Fruit fly (Drosophila melanogaster) ovary, adult (tissue): ENCODE measurements around the gene Ptip.

Experiments used
- CG17801 ChIP-seq: fragments of 200-800 bp; optimal IDR thresholded peaks from 2 replicates; lab custom pipeline; 2019; ENCODE audit warnings: missing biosample characterization, mild to moderate bottlenecking, missing genetic modification characterization, moderate library complexity; ENCODE audit not compliant: partially characterized antibody

The Ptip gene

DNA sequence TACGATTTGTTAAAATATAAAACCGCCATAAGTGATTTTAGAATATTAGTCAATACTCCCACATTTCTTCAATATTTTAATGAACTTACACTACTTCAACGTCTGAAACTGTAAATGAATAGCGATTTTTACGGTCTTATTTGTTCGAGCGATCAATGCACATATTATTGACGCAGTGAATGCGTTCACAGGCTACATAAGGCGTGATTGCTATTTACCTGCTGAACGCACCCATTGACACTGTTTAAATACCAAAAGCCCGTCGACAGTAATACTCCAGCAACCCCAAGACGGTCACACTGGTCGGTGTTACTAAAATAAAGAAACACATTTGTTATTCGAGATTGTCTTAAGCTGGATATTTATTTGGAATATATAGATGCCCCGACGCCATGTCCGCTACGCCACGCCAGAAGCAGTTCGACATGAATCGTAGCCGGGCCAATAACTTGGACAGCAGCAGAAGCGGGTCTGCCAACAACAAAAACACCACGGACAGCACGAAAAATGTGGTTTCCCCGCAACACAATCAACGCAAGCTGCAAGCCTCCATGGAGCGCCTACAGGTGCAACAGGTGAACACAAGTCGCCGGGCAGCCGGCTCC, 22.1 kb upstream of the Ptip start, which contains the start of gene CG6833:
Gene CG6833 (plus strand): TSS at position 263 of the 605 bp plus-strand sequence.
- TF ChIP-seq CG17801 (GFP tag; lab: Kevin White, UChicago) = no peak

DNA sequence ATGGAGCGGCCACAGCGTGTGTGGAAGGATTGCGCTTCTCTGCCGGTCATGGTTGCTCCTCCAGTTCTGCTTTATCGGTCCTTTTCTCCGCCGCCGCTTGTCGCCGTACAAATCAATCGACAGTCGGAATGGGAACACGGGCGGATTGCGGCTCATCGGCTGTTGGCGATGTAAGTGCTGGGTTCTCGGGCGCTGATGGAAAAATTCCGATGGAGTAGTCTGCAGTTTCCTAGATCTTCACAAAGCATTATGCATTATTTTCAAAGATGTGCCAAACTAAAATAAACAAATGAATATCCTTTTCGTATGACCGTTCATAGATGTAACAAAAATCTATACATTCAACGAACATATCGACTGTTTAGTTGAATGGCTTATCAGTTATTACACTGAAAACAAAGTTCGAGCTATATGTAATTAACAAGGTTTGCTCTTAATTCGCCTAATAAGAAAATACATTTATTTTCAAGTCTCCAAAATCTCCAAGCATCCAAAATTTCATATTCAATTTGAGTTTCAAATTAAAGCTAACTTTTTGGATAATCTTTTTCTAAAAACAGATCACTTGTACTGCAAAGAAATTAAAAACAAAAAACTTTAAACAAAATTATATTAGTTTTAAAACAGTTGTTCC, 20.8 kb upstream of the Ptip start, which contains the start of gene Neurl4:
Gene Neurl4 (minus strand): TSS at position 273 of the 634 bp plus-strand sequence.
- no peak for TF ChIP-seq CG17801 (GFP tag; lab: Kevin White, UChicago)

DNA sequence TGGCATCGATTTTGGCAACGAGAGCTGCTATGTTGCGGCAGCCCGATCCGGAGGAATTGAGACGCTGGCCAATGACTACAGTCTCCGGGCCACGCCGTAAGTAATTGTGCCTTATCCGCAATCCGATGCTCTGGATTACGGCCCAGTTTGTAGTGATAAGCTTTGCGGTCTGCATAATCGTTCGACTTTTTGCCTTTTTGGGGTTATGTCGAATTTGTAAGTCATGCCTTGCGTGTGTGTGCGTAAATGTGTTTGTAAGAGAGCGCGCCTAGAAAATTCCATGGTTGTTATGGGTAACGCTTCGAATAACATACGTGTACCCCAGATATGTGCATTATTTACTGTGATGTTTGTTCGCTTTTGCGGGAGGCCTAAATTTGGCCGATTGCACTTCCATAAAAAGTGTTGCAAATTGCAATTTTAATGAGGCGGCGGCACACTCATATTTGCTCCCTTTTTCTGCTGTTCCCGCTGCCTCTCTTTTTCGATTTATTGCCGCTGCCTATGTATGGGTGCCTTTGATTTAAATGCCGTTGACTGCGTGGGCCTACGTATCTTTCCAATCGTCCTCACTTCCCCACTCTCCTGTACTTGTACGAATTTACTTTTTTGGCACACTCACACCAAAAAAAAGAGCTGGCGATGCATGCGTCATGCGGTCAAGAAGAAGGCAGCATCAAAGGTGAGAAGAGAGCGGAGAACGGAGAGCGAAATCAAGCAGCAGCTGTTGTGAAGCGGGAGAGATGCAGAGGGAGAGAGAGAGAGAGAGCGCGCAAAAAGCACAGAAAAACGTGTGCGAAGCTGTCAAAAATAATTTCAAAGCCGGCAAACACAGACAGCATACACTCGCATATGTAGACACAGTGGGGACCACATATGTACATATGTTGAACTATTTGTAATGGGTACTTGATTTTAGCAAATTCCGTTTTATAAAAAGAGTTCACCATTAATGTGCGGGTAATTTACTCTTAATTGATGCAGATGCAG, 9.0 kb upstream of the Ptip start:
- no peak for TF ChIP-seq CG17801 (GFP tag; lab: Kevin White, UChicago)

DNA sequence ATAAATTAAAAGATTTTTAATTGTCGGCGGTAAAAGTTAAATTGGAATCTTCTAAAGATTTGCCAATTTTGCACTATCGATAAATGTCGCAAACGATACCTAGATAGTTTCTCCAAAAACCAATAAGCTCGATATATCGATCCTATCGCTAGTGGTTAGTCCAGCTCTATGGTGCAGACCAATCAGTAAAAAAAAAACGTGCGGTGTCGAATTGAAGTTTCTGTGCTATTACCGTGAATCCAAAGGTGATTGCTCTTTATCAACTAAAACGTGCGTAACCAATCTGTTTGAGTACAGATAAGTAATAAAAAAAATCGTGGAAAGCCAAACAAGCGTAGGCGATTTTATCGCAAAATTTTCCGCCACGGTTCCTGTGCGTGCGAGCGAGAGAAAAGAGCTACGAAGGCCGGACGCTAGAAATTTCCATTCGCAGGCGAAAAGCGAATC, 8.0 kb upstream of the Ptip start, which contains the start of gene Hsp110:
Gene Hsp110 (plus strand): TSS at position 153 of the 447 bp plus-strand sequence.
- peak; percentile 66 for TF ChIP-seq CG17801 (GFP tag; lab: Kevin White, UChicago)

DNA sequence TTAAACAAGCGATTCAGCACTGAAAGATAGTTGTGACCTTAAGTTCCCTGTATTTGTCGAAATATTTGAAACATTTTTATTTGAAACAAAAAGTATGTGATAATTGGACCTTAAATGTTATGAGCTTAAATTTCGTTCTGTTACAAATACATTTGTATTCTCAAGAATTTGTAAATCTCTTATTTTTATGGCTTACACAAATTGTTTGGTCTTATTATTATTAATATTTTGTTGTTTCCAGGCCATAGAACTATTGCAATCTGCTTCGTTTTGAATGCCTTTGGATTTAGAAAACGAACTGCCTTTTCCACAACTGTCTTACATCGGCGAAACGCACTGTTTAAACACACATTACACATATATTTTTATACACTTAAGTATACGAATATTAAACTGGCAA, 5.6 kb upstream of the Ptip start, which contains the start of gene CG6661:
Gene CG6661 (plus strand): TSS at position 301 of the 400 bp plus-strand sequence.
- no peak for TF ChIP-seq CG17801 (GFP tag; lab: Kevin White, UChicago)

DNA sequence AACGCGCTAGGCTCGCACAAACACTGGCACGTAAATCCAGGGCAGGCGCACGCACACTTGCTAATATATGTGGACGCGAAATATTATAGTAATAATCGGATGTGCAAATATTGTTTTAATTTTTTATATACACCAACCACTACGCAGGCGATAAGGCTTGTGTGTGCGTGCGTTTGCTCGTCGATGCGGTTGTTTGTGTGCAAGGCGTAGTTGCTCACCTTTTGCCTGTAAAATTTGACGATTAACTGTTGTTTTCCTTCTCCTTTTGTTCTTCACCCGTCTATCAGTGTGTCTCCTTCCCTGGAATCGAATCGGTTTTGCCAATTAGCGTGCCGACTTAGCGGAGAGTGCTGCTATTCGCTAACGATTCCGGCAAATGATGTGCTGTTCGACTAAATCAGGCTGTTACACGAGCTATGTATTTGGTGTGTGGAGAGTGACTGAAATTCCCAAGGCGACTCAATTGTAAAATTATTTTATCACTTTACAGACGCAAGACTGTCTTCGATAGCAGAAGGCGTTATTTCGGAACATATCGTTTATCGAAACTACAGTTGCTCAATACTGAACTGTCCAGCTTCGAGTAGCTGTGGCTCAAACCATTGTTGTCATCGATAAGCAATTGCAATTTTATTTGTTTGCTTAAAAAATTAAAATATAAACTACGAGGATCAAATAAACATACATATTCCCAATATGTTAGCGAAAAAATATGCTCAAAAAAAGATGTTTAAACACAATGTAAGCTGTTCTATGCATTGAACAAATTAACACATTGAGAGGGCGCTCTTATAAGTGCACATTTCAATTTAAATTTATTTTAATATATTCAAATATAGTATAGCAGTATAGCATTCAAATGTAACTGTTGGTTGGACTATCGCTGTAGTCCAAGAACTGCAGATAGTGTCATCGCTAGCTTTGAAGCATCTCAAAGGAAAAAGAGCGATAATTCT, 2.5 kb upstream of the Ptip start, which contains the start of the genes CG6650 and endos:
Gene CG6650 (plus strand): TSS at position 280 of the 956 bp plus-strand sequence.
Gene endos (minus strand): TSS at position 536 of the 956 bp plus-strand sequence.
- TF ChIP-seq CG17801 (GFP tag; lab: Kevin White, UChicago) = peak; percentile 3

DNA sequence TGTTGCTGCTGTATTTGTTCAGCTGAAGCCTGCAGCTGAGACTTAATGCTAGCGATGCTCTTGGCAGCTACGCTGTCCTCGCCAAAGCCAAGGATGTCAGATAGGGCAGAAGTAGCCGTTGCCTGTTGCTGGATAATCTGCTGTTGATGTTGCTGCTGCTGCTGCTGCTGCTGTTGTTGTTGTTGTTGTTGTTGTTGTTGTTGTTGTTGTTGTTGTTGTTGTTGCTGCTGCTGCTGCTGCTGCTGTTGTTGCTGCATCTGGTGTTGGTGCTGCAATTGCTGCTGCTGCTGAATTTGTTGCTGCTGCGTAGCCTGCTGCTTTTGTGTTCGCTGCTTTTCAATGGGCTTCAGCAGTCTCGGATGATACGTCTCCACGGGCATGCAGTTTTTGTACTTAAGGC, 1.4 kb downstream of the Ptip start:
- TF ChIP-seq CG17801 (GFP tag; lab: Kevin White, UChicago) = no peak

DNA sequence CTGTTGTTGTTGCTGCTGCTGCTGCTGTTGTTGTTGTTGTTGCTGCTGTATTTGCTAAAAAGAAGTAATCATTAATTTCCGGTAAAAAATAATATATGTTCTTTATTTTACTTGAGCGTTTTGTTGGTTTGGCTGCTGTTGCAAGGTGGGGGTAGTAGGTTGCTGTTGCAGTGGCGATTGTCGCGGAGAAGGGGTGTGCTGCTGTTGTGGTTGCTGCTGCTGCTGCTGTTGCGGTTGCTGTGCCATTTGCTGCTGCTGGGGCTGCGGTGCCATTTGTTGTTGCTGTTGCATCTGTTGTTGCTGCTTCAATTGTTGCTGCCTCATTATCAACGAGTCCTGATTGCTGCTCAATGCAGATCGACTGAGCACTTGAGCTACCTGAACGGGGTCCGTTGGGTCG, 3.2 kb downstream of the Ptip start:
- TF ChIP-seq CG17801 (GFP tag; lab: Kevin White, UChicago) = no peak

DNA sequence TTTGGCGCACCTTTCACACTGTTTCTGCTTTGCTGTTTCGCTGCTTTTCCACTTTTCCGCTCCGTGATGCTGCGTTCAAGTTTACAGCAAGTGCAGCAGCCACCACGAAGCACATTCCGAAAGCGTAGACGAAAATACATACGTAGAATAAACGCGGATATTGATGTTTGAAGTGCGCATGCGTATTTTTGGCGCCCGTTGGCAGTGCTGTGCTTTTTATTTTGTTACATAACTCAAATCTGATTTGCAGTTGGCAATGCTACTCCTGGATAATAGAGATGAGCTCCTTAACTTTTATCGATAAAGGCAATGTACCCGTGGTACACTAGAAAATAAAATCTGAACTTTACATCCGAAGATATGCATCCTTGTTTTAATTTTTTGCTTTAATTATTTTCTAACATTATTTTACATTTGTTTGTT, 22.2 kb downstream of the Ptip start:
- TF ChIP-seq CG17801 (GFP tag; lab: Kevin White, UChicago) = peak; percentile 42

DNA sequence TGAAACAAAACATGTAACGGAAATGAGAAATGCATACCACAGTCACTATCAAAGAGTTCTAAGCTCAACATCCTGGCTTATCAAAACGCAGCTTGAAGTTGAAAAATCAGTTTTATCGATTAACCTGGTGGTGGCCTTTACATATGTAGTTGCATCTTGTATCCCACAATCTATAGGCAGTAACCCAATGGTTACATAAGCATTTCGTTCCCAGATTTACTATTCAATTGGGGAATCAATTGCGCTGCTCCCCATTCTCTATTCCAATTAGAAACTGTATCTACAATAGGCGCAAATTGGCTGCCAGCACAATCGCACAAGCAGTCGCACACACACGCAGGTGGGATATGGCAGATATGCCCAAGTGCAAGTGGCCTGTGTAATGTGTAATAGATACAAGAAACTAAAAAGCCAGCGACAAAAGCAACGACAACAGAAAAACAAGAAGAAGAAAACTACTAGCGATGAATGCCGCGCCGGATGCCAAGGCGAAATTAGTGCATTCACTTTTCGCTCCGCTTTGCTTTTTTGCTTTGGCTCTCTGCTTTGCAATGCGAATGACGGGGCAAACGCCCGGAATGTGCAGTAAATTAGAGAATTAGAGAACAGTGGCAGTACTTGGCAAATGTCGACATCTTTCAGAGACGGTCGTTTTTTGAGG, 23.2 kb downstream of the Ptip start:
- TF ChIP-seq CG17801 (GFP tag; lab: Kevin White, UChicago) = peak; percentile 28

DNA sequence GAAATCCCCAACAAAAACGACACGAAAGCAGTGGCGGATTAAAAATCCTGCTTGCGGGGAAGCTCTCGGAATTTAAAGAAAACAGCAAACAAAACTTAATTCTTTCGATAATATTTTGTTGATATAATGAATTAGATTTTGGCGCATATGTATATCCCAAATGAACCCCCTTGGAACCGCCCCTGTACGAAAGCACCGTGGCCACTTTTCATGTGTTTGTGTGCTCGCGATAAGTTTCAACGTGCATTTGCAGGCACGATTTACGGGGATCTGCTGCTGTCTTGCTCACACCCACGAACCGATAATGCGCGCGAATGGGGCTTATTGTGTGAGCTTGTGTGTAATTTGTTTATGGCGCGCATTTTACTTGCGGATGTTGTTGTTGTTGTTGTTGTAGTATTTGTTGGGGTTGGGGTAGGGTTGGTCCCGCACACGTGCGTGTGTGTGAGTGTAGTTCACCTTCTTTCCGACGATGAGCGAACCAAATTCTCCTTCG, 23.9 kb downstream of the Ptip start:
- TF ChIP-seq CG17801 (GFP tag; lab: Kevin White, UChicago) = peak; percentile 95

DNA sequence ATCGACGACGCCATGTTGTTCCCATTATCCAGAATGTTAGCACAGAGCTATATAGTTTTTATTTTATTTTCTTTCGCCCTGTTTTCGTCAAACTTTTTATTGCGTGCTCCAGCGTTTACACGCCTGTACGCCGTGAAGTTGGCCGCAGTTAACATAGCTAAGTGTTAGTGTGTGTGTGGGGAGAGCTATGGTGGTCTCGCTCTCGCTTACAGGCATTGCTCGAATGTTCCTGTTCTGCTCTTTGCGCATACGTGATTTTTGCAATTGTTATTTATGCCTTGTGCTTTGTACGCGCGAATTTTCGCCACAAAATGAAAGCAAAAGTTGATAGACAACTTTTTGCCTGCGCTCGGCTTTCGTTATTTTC, 24.9 kb downstream of the Ptip start:
- no peak for TF ChIP-seq CG17801 (GFP tag; lab: Kevin White, UChicago)
